Fruit fly (Drosophila melanogaster) whole organism, embryonic: ENCODE results near the gene CG46318.

Experiments
- ATbp ChIP-seq: fragments of 200-800 bp; sonication (Bioruptor generic); optimal IDR thresholded peaks from 2 replicates; lab custom pipeline; 2017; ENCODE audit warnings: missing biosample characterization, mild to moderate bottlenecking, missing genetic modification characterization, missing genetic modification reagents
- B-H2 ChIP-seq: fragments of 200-800 bp; sonication (Bioruptor generic); optimal IDR thresholded peaks from 2 replicates; lab custom pipeline; 2018; ENCODE audit warnings: missing biosample characterization, mild to moderate bottlenecking, missing genetic modification characterization
- CG10267 ChIP-seq: fragments of 200-800 bp; sonication (Bioruptor generic); optimal IDR thresholded peaks from 2 replicates; lab custom pipeline; 2018; ENCODE audit warnings: missing biosample characterization, mild to moderate bottlenecking, missing genetic modification characterization, moderate library complexity
- CG10959 ChIP-seq: fragments of 200-800 bp; sonication (Bioruptor generic); IDR thresholded peaks from 2 replicates; pipeline ENCODE4 v1.3.6; 2022; ENCODE audit warnings: missing biosample characterization, missing genetic modification characterization
- CG12769 ChIP-seq: fragments of 200-800 bp; sonication (Bioruptor generic); optimal IDR thresholded peaks from 2 replicates; lab custom pipeline; 2019; ENCODE audit warnings: missing biosample characterization, mild to moderate bottlenecking, missing genetic modification characterization, moderate library complexity
- CG15479 ChIP-seq: fragments of 200-800 bp; sonication (Bioruptor generic); optimal IDR thresholded peaks from 3 replicates; lab custom pipeline; 2019; ENCODE audit warnings: missing biosample characterization, mild to moderate bottlenecking, missing genetic modification characterization, moderate library complexity
- CG2120 ChIP-seq: fragments of 200-800 bp; sonication (Bioruptor generic); optimal IDR thresholded peaks from 3 replicates; lab custom pipeline; 2016; ENCODE audit warnings: missing biosample characterization, missing genetic modification characterization
- CG2712 ChIP-seq: fragments of 200-800 bp; optimal IDR thresholded peaks from 3 replicates; lab custom pipeline; 2019; ENCODE audit warnings: missing biosample characterization, mild to moderate bottlenecking, missing genetic modification characterization, moderate library complexity
- CG30020 ChIP-seq: fragments of 200-800 bp; optimal IDR thresholded peaks from 2 replicates; lab custom pipeline; 2019; ENCODE audit warnings: missing biosample characterization, mild to moderate bottlenecking, missing genetic modification characterization, moderate library complexity
- CG31441 ChIP-seq: fragments of 200-800 bp; sonication (Bioruptor generic); IDR thresholded peaks from 2 replicates; pipeline ENCODE4 v1.3.6; 2022; ENCODE audit warnings: missing biosample characterization, missing genetic modification characterization
- CG32767 ChIP-seq: fragments of 200-800 bp; sonication (Bioruptor generic); IDR thresholded peaks from 2 replicates; pipeline ENCODE4 v1.3.6; 2022; ENCODE audit warnings: missing biosample characterization, missing genetic modification characterization
- CG3281 ChIP-seq: fragments of 200-800 bp; sonication (Bioruptor generic); optimal IDR thresholded peaks from 3 replicates; lab custom pipeline; 2017; ENCODE audit warnings: missing biosample characterization, mild to moderate bottlenecking, missing genetic modification characterization
- CG34224 ChIP-seq: fragments of 200-800 bp; sonication (Bioruptor generic); IDR thresholded peaks from 3 replicates; pipeline ENCODE4 v1.3.6; 2022; ENCODE audit warnings: missing biosample characterization, missing genetic modification characterization; ENCODE audit not compliant: partially characterized antibody
- CG4707 ChIP-seq: fragments of 200-800 bp; sonication (Bioruptor generic); optimal IDR thresholded peaks from 2 replicates; lab custom pipeline; 2018; ENCODE audit warnings: missing biosample characterization, mild to moderate bottlenecking, missing genetic modification characterization, moderate library complexity
- CG6854 ChIP-seq: fragments of 200-800 bp; sonication (Bioruptor generic); optimal IDR thresholded peaks from 3 replicates; lab custom pipeline; 2017; ENCODE audit warnings: missing biosample characterization, mild to moderate bottlenecking, missing genetic modification characterization
- CG7556 ChIP-seq: fragments of 200-800 bp; sonication (Bioruptor generic); optimal IDR thresholded peaks from 2 replicates; lab custom pipeline; 2017; ENCODE audit warnings: missing biosample characterization, mild to moderate bottlenecking, missing genetic modification characterization
- CG8089 ChIP-seq: fragments of 200-800 bp; sonication (Bioruptor generic); optimal IDR thresholded peaks from 3 replicates; lab custom pipeline; 2016; ENCODE audit warnings: missing biosample characterization, missing genetic modification characterization
- CG9817 ChIP-seq: fragments of 200-800 bp; sonication (Bioruptor generic); optimal IDR thresholded peaks from 2 replicates; lab custom pipeline; 2018; ENCODE audit warnings: missing biosample characterization, mild to moderate bottlenecking, missing genetic modification characterization, moderate library complexity
- Dad ChIP-seq: fragments of 200-800 bp; sonication (Bioruptor generic); optimal IDR thresholded peaks from 3 replicates; lab custom pipeline; 2016; ENCODE audit warnings: missing biosample characterization, missing genetic modification characterization
- Drgx ChIP-seq: fragments of 200-800 bp; sonication (Bioruptor generic); IDR thresholded peaks from 2 replicates; pipeline ENCODE4 v1.3.6; 2022; ENCODE audit warnings: missing biosample characterization, missing genetic modification characterization
- Fer1 ChIP-seq: fragments of 200-800 bp; sonication (Bioruptor generic); optimal IDR thresholded peaks from 2 replicates; lab custom pipeline; 2017; ENCODE audit warnings: missing biosample characterization, mild to moderate bottlenecking, missing genetic modification characterization
- Gsc ChIP-seq: fragments of 200-800 bp; sonication (Bioruptor generic); IDR thresholded peaks from 2 replicates; pipeline ENCODE4 v1.3.6; 2022; ENCODE audit warnings: missing biosample characterization, missing genetic modification characterization
- HLHmδ ChIP-seq: fragments of 200-800 bp; sonication (Bioruptor generic); optimal IDR thresholded peaks from 2 replicates; lab custom pipeline; 2018; ENCODE audit warnings: missing biosample characterization, mild to moderate bottlenecking, missing genetic modification characterization, moderate library complexity
- Kr ChIP-seq: fragments of 200-800 bp; sonication (Bioruptor generic); optimal IDR thresholded peaks from 2 replicates; lab custom pipeline; 2017; ENCODE audit warnings: missing biosample characterization, mild to moderate bottlenecking, missing genetic modification characterization
- Med ChIP-seq: fragments of 200-800 bp; sonication (Bioruptor generic); peaks from one replicate; lab custom pipeline; 2016; ENCODE audit warnings: missing biosample characterization, missing genetic modification characterization, mild to moderate bottlenecking, inconsistent platforms, moderate library complexity
- Rfx ChIP-seq: fragments of 200-800 bp; sonication (Bioruptor generic); IDR thresholded peaks from 2 replicates; pipeline ENCODE4 v1.3.6; 2022; ENCODE audit warnings: missing biosample characterization, missing genetic modification characterization
- Scr ChIP-seq: fragments of 200-800 bp; sonication (Bioruptor generic); IDR thresholded peaks from 2 replicates; pipeline ENCODE4 v1.3.6; 2022; ENCODE audit warnings: missing biosample characterization, missing genetic modification characterization; ENCODE audit not compliant: partially characterized antibody
- Taf1 ChIP-seq: fragments of 200-800 bp; sonication (Bioruptor generic); IDR thresholded peaks from 2 replicates; pipeline ENCODE4 v1.3.6; 2022; ENCODE audit warnings: missing biosample characterization, missing genetic modification characterization
- Usf ChIP-seq: fragments of 200-800 bp; sonication (Bioruptor generic); optimal IDR thresholded peaks from 2 replicates; lab custom pipeline; 2017; ENCODE audit warnings: missing genotype, missing biosample characterization, missing genetic modification characterization
- al ChIP-seq: fragments of 200-800 bp; sonication (Bioruptor generic); IDR thresholded peaks from 2 replicates; pipeline ENCODE4 v1.3.6; 2022; ENCODE audit warnings: missing biosample characterization, missing genetic modification characterization
- cg ChIP-seq: fragments of 200-800 bp; sonication (Bioruptor generic); optimal IDR thresholded peaks from 3 replicates; lab custom pipeline; 2019; ENCODE audit warnings: missing biosample characterization, mild to moderate bottlenecking, missing genetic modification characterization, moderate library complexity
- chn ChIP-seq: fragments of 200-800 bp; sonication (Bioruptor generic); optimal IDR thresholded peaks from 2 replicates; lab custom pipeline; 2016; ENCODE audit warnings: missing biosample characterization, missing genetic modification characterization
- crp ChIP-seq, 2 experiments: fragments of 200-800 bp; sonication (Bioruptor generic); optimal IDR thresholded peaks; 2 replicates in 1 of 2; 3 replicates in 1 of 2; lab custom pipeline; 2017; ENCODE audit warnings: missing biosample characterization in 2 of 2, missing genetic modification characterization in 2 of 2, mild to moderate bottlenecking in 1 of 2, moderate library complexity in 1 of 2
- cwo ChIP-seq: fragments of 200-800 bp; sonication (Bioruptor generic); optimal IDR thresholded peaks from 3 replicates; lab custom pipeline; 2017; ENCODE audit warnings: missing biosample characterization, missing genetic modification characterization, mild to moderate bottlenecking, moderate library complexity, missing genetic modification reagents
- danr ChIP-seq: fragments of 200-800 bp; sonication (Bioruptor generic); IDR thresholded peaks from 2 replicates; pipeline ENCODE4 v1.3.6; 2022; ENCODE audit warnings: missing biosample characterization, missing genetic modification characterization
- ftz-f1 ChIP-seq: fragments of 200-800 bp; sonication (Bioruptor generic); optimal IDR thresholded peaks from 2 replicates; lab custom pipeline; 2016; ENCODE audit warnings: missing biosample characterization, missing genetic modification characterization
- hbn ChIP-seq: fragments of 200-800 bp; sonication (Bioruptor generic); IDR thresholded peaks from 2 replicates; pipeline ENCODE4 v1.3.6; 2022; ENCODE audit warnings: missing biosample characterization, missing genetic modification characterization; ENCODE audit not compliant: partially characterized antibody
- hkb ChIP-seq, 2 experiments: fragments of 200-800 bp in 1 of 2; fragments of >200 bp in 1 of 2; sonication (Bioruptor generic) in 1 of 2; IDR thresholded peaks in 1 of 2; optimal IDR thresholded peaks in 1 of 2; 2 replicates each; pipeline versions ENCODE4 v1.3.6 to Lab custom; 2017 to 2022; ENCODE audit warnings: missing biosample characterization in 1 of 2, missing genetic modification characterization in 1 of 2
- ind ChIP-seq: fragments of 200-800 bp; sonication (Bioruptor generic); optimal IDR thresholded peaks from 3 replicates; lab custom pipeline; 2016; ENCODE audit warnings: missing biosample characterization, missing genetic modification characterization
- kni ChIP-seq: fragments of 200-800 bp; sonication (Bioruptor generic); optimal IDR thresholded peaks from 3 replicates; lab custom pipeline; 2017; ENCODE audit warnings: mild to moderate bottlenecking, missing biosample characterization, missing genetic modification reagents, missing genetic modification characterization
- pros ChIP-seq: fragments of 200-800 bp; sonication (Bioruptor generic); optimal IDR thresholded peaks from 3 replicates; lab custom pipeline; 2019; ENCODE audit warnings: missing biosample characterization, mild to moderate bottlenecking, missing genetic modification characterization, moderate library complexity
- sens ChIP-seq: fragments of 200-800 bp; sonication (Bioruptor generic); peaks from one replicate; lab custom pipeline; 2016; ENCODE audit warnings: missing biosample characterization, missing genetic modification characterization
- slbo ChIP-seq: fragments of 200-800 bp; sonication (Bioruptor generic); IDR thresholded peaks from 2 replicates; pipeline ENCODE4 v1.3.6; 2022; ENCODE audit warnings: missing biosample characterization, missing genetic modification characterization
- sna ChIP-seq: fragments of 200-800 bp; sonication (Bioruptor generic); IDR thresholded peaks from 2 replicates; pipeline ENCODE4 v1.3.6; 2022; ENCODE audit warnings: missing biosample characterization, missing genetic modification characterization; ENCODE audit not compliant: partially characterized antibody
- stwl ChIP-seq: fragments of 200-800 bp; sonication (Bioruptor generic); optimal IDR thresholded peaks from 3 replicates; lab custom pipeline; 2018; ENCODE audit warnings: missing biosample characterization, mild to moderate bottlenecking, missing genetic modification characterization, moderate library complexity
- trh ChIP-seq: fragments of 200-800 bp; sonication (Bioruptor generic); optimal IDR thresholded peaks from 2 replicates; lab custom pipeline; 2016; ENCODE audit warnings: missing biosample characterization, missing genetic modification characterization
- tx ChIP-seq: fragments of 200-800 bp; sonication (Bioruptor generic); optimal IDR thresholded peaks from 2 replicates; lab custom pipeline; 2016; ENCODE audit warnings: missing biosample characterization, missing genetic modification characterization
- usp ChIP-seq: fragments of >200 bp; optimal IDR thresholded peaks from 2 replicates; lab custom pipeline; 2017; ENCODE audit warnings: missing biosample characterization, missing genetic modification characterization

CG46318 gene

DNA sequence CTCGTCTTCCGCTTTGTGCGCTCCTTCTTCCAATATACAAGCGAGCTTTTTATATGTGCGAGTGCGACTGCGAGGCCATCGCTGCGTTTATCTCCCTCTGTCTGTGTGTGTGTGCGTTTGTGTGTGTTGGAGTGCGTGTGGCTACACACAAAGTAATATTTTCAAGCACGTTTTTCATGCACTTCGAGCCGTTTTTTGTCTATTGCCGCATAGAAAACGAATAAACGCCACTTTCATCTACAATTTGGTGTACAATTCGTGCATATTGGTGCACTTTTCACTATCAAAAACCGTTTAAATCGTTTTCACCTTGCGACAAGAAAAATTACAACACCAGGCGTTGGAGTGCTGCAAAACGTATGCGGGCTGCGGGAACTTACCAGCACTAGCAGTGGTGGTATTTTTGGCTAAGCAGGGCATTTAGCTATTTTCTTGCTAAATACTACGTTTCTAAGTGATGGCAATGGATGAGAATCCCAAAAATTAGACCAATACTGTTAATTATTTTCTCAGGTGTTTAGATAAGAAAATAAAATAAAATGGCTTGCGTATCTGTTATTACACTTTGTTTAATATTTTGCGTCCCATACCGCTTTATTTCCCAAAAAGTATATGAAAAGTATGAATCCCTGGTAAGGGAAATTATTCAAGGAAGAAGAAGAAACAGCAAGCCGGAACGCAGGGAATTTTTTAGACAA lies 21.3 kb upstream of the CG46318 start, which contains the start of the genes CG31224 and CstF64 (continued):
- TF ChIP-seq HLHmδ (no peak), ATbp (peak; percentile 35), cg (GFP tag; lab: Kevin White, UChicago) (peak; percentile 96), CG34224 (GFP tag; lab: Robert Waterston, UW) (no peak), CG12769 (tag; lab: Kevin White, UChicago) (no peak), CG6854 (GFP tag; lab: Kevin White, UChicago) (peak; percentile 27), Med (GFP tag; lab: Kevin White, UChicago) (peak; percentile 98), CG10959 (GFP tag; lab: Robert Waterston, UW) (no peak), Scr (GFP tag; lab: Robert Waterston, UW) (peak; percentile 37; the same call in 1 of the 2 replicates), CG10267 (tag; lab: Kevin White, UChicago) (peak; percentile 97), chn (GFP tag; lab: Kevin White, UChicago) (peak; percentile 91), Taf1 (GFP tag; lab: Robert Waterston, UW) (peak; percentile 54; the same call in 1 of the 2 replicates), Drgx (GFP tag; lab: Robert Waterston, UW) (peak; percentile 63), trh (peak; percentile 58), CG15479 (GFP tag; lab: Kevin White, UChicago) (no peak), slbo (GFP tag; lab: Robert Waterston, UW) (peak; percentile 94), CG7556 (GFP tag; lab: Kevin White, UChicago) (peak; percentile 76), crp (GFP tag; optimal IDR thresholded peaks at IDR 0.05; lab: Kevin White, UChicago) (peak in 1 of 2 experiments; percentile 63), hbn (GFP tag; lab: Robert Waterston, UW) (no peak), sens (peak; percentile 98), Usf (peak; percentile 59), sna (GFP tag; lab: Robert Waterston, UW) (no peak), Fer1 (GFP tag; lab: Kevin White, UChicago) (peak; percentile 84), CG32767 (GFP tag; lab: Robert Waterston, UW) (peak; percentile 66; the same call in 1 of the 2 replicates), CG3281 (peak; percentile 85), ftz-f1 (GFP tag; lab: Kevin White, UChicago) (peak; percentile 89), B-H2 (GFP tag; lab: Kevin White, UChicago) (peak; percentile 87), kni (GFP tag; lab: Kevin White, UChicago) (peak; percentile 54), hkb (optimal IDR thresholded peaks at IDR 0.05; lab: Kevin White, UChicago) (peak; percentile 80), hkb (GFP tag; IDR thresholded peaks at IDR 0.05; lab: Robert Waterston, UW) (peak; percentile 76), stwl (peak; percentile 68), Rfx (GFP tag; lab: Robert Waterston, UW) (peak; percentile 87), pros (GFP tag; lab: Kevin White, UChicago) (no peak), CG4707 (GFP tag; lab: Kevin White, UChicago) (no peak), tx (GFP tag; lab: Kevin White, UChicago) (peak; percentile 88), danr (GFP tag; lab: Robert Waterston, UW) (no peak; the same call in 1 of the 2 replicates), CG8089 (GFP tag; lab: Kevin White, UChicago) (peak; percentile 65), usp (GFP tag; lab: Kevin White, UChicago) (no peak), CG2712 (tag; lab: Kevin White, UChicago) (peak; percentile 86), Dad (GFP tag; lab: Kevin White, UChicago) (peak; percentile 80), al (GFP tag; lab: Robert Waterston, UW) (peak; percentile 77), Gsc (GFP tag; lab: Robert Waterston, UW) (0 out of 2 replicates have a peak, but pooled peaks have one; percentile 9), CG30020 (tag; lab: Kevin White, UChicago) (peak; percentile 76), CG9817 (peak; percentile 85), ind (GFP tag; lab: Kevin White, UChicago) (peak; percentile 88), CG31441 (GFP tag; lab: Robert Waterston, UW) (no peak; the same call in 1 of the 2 replicates), CG2120 (GFP tag; lab: Kevin White, UChicago) (peak; percentile 95), cwo (GFP tag; lab: Kevin White, UChicago) (peak; percentile 55), Kr (no peak)
